Worm (Caenorhabditis elegans): ENCODE measurements around the gene sri-54.

Gene sri-54

DNA sequence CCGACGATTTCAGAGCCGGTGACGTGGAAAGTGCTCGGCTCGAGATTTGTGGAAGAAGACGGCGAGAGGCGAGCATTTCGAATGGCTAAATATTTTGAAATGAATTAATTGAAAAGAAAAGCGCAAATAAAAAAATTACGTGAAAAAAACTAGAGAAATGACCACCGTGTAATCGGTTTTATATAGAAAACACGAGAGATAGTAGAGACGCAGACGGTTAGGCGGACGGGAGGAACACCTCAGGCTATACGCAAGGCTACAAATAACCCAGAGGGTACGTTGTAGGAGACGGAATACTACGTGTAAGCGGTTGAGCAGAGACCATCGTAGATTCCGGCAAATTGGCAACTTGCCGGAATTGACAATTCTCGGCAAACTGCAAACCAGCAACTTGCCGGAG is 26.6 kb downstream of the sri-54 start, which contains the start of gene Y25C1A.13:
TSS of gene Y25C1A.13 (minus strand) at position 101 of the 400 bp plus-strand sequence.
- TF ChIP-seq hmg-4 (GFP tag; optimal IDR thresholded peaks at IDR 0.05) = no peak
- TF ChIP-seq B0310.2 (tag; optimal IDR thresholded peaks at IDR 0.05) = no peak
- TF ChIP-seq flt-1 (GFP tag; IDR thresholded peaks at IDR 0.05) = no peak
- no peak for TF ChIP-seq ceh-36 (tag; optimal IDR thresholded peaks at IDR 0.05)
- no peak for TF ChIP-seq ama-1 (optimal IDR thresholded peaks at IDR 0.05)
- TF ChIP-seq hmbx-1 (tag; optimal IDR thresholded peaks at IDR 0.05) = no peak
- no peak for TF ChIP-seq ceh-13 (GFP tag; optimal IDR thresholded peaks at IDR 0.05)
- no peak for TF ChIP-seq sea-1 (GFP tag; conservative IDR thresholded peaks at IDR 0.05)
- no peak for TF ChIP-seq scrt-1 (GFP tag; IDR thresholded peaks at IDR 0.05)
- TF ChIP-seq ets-7 (tag; optimal IDR thresholded peaks at IDR 0.05) = no peak
- TF ChIP-seq pes-1 (GFP tag; IDR thresholded peaks at IDR 0.05) = no peak
- no peak for TF ChIP-seq hnd-1 (tag; optimal IDR thresholded peaks at IDR 0.05)
- no peak for TF ChIP-seq tra-4 (tag; optimal IDR thresholded peaks at IDR 0.05)
- TF ChIP-seq aly-1 (tag; optimal IDR thresholded peaks at IDR 0.05) = no peak
- TF ChIP-seq F13C5.2 (tag; optimal IDR thresholded peaks at IDR 0.05) = no peak
- no peak for TF ChIP-seq tbx-11 (GFP tag; IDR thresholded peaks at IDR 0.05)
- TF ChIP-seq tbx-37 (GFP tag; conservative IDR thresholded peaks at IDR 0.05) = no peak

DNA sequence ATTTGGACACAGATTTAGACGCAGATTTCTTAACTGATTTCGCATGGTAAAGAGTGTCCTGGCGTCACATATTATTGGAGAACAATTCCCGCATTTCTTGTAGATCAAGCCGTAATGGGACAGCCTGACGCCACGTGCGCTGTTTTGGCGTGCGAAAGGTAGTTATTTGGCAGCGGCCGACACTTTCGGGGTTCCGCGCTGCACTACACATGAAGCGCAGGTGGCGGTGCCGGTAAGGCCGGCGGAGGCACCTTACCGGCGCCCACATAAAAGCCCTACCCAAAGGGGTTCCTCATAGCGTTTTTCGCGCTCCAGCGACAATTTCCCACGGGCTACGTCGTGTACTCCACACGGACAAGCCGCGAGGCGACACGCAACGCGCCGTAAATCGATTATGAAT is 27.6 kb downstream of the sri-54 start:
- TF ChIP-seq ceh-36 (tag; optimal IDR thresholded peaks at IDR 0.05) = no peak
- TF ChIP-seq flt-1 (GFP tag; IDR thresholded peaks at IDR 0.05) = no peak
- TF ChIP-seq aly-1 (tag; optimal IDR thresholded peaks at IDR 0.05) = no peak
- TF ChIP-seq tbx-37 (GFP tag; conservative IDR thresholded peaks at IDR 0.05) = no peak
- TF ChIP-seq tra-4 (tag; optimal IDR thresholded peaks at IDR 0.05) = no peak
- no peak for TF ChIP-seq ets-7 (tag; optimal IDR thresholded peaks at IDR 0.05)
- TF ChIP-seq hmg-4 (GFP tag; optimal IDR thresholded peaks at IDR 0.05) = no peak
- TF ChIP-seq hmbx-1 (tag; optimal IDR thresholded peaks at IDR 0.05) = no peak
- no peak for TF ChIP-seq ama-1 (optimal IDR thresholded peaks at IDR 0.05)
- no peak for TF ChIP-seq sea-1 (GFP tag; conservative IDR thresholded peaks at IDR 0.05)
- TF ChIP-seq tbx-11 (GFP tag; IDR thresholded peaks at IDR 0.05) = no peak
- no peak for TF ChIP-seq scrt-1 (GFP tag; IDR thresholded peaks at IDR 0.05)
- no peak for TF ChIP-seq hnd-1 (tag; optimal IDR thresholded peaks at IDR 0.05)
- TF ChIP-seq ceh-13 (GFP tag; optimal IDR thresholded peaks at IDR 0.05) = no peak
- TF ChIP-seq B0310.2 (tag; optimal IDR thresholded peaks at IDR 0.05) = no peak
- TF ChIP-seq F13C5.2 (tag; optimal IDR thresholded peaks at IDR 0.05) = no peak
- TF ChIP-seq pes-1 (GFP tag; IDR thresholded peaks at IDR 0.05) = no peak

DNA sequence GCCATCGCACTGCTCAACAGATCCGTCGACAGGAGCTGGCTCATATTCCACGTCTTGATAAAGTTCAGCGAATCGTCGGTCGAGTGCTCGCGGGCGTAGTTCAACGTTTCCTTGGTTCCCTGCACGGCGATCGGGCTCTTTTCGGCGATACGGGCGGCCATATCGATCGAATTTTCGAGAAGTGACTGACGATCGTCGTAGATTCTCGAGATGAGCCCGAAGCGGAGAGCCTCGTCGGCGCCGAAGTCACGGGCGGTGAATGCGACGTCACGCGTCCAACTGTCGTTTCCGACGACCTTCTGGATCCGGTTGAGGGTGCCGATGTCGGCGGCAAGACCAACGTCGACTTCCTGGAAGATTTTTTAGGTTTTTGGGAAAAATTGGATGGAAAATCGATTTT is 28.2 kb downstream of the sri-54 start:
- TF ChIP-seq tbx-37 (GFP tag; conservative IDR thresholded peaks at IDR 0.05) (no peak), flt-1 (GFP tag; IDR thresholded peaks at IDR 0.05) (no peak), aly-1 (tag; optimal IDR thresholded peaks at IDR 0.05) (no peak), B0310.2 (tag; optimal IDR thresholded peaks at IDR 0.05) (no peak), F13C5.2 (tag; optimal IDR thresholded peaks at IDR 0.05) (no peak), scrt-1 (GFP tag; IDR thresholded peaks at IDR 0.05) (no peak), tra-4 (tag; optimal IDR thresholded peaks at IDR 0.05) (no peak), hmbx-1 (tag; optimal IDR thresholded peaks at IDR 0.05) (no peak), ceh-13 (GFP tag; optimal IDR thresholded peaks at IDR 0.05) (no peak), tbx-11 (GFP tag; IDR thresholded peaks at IDR 0.05) (no peak), hmg-4 (GFP tag; optimal IDR thresholded peaks at IDR 0.05) (no peak), ama-1 (optimal IDR thresholded peaks at IDR 0.05) (no peak)

DNA sequence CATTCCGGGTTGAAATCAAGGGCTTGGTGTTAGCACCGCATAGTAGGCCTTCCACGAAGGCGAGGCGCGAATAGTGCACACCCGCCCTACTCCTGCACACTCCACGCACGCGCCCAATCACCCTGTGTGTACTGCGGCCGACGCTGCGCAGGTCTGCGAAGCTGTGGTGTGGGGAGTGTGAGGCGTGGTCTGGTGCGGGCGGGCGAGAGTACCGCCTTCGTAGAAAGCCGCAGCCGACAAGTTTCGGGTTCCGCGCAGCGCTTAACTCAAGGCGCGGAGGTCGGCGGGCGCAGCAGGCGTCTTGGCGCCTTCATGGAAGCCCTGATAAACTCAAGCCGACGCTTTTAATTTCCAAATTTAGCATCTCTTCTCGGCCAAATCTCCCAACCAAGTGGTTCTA is 29.6 kb downstream of the sri-54 start:
- TF ChIP-seq tbx-11 (GFP tag; IDR thresholded peaks at IDR 0.05) = no peak
- TF ChIP-seq F13C5.2 (tag; optimal IDR thresholded peaks at IDR 0.05) = no peak
- no peak for TF ChIP-seq ceh-36 (tag; optimal IDR thresholded peaks at IDR 0.05)
- no peak for TF ChIP-seq tbx-37 (GFP tag; conservative IDR thresholded peaks at IDR 0.05)
- no peak for TF ChIP-seq pes-1 (GFP tag; IDR thresholded peaks at IDR 0.05)
- TF ChIP-seq hmbx-1 (tag; optimal IDR thresholded peaks at IDR 0.05) = no peak
- TF ChIP-seq flt-1 (GFP tag; IDR thresholded peaks at IDR 0.05) = no peak
- TF ChIP-seq sea-1 (GFP tag; conservative IDR thresholded peaks at IDR 0.05) = no peak
- no peak for TF ChIP-seq tra-4 (tag; optimal IDR thresholded peaks at IDR 0.05)
- no peak for TF ChIP-seq hmg-4 (GFP tag; optimal IDR thresholded peaks at IDR 0.05)
- no peak for TF ChIP-seq scrt-1 (GFP tag; IDR thresholded peaks at IDR 0.05)
- TF ChIP-seq ama-1 (optimal IDR thresholded peaks at IDR 0.05) = no peak
- no peak for TF ChIP-seq aly-1 (tag; optimal IDR thresholded peaks at IDR 0.05)
- no peak for TF ChIP-seq ets-7 (tag; optimal IDR thresholded peaks at IDR 0.05)
- no peak for TF ChIP-seq B0310.2 (tag; optimal IDR thresholded peaks at IDR 0.05)
- no peak for TF ChIP-seq hnd-1 (tag; optimal IDR thresholded peaks at IDR 0.05)
- TF ChIP-seq ceh-13 (GFP tag; optimal IDR thresholded peaks at IDR 0.05) = no peak

DNA sequence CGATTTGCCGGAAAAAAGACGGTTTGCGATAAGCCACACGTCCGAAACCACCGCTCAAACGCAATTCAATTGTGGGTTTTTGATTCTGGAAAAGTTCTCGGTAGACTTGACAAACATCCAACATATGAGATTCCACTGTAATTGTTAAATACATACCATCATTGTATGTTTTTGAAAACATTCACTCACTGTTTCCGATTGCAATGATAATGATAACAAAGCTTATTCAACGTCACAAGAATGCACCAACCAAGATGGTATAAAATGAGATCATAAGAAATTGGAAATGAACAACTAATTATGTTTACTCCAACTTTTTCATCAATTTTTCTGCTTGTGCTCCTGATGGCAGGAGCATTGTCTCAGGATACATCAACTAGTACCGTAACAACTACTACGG is 31.9 kb downstream of the sri-54 start, which contains the start of gene clec-122:
TSS of gene clec-122 (plus strand) at position 301 of the 400 bp plus-strand sequence.
- no peak for TF ChIP-seq tra-4 (tag; optimal IDR thresholded peaks at IDR 0.05)
- no peak for TF ChIP-seq ets-7 (tag; optimal IDR thresholded peaks at IDR 0.05)
- TF ChIP-seq tbx-11 (GFP tag; IDR thresholded peaks at IDR 0.05) = no peak
- TF ChIP-seq flt-1 (GFP tag; IDR thresholded peaks at IDR 0.05) = no peak
- no peak for TF ChIP-seq hmg-4 (GFP tag; optimal IDR thresholded peaks at IDR 0.05)
- no peak for TF ChIP-seq ceh-13 (GFP tag; optimal IDR thresholded peaks at IDR 0.05)
- no peak for TF ChIP-seq F13C5.2 (tag; optimal IDR thresholded peaks at IDR 0.05)
- no peak for TF ChIP-seq hnd-1 (tag; optimal IDR thresholded peaks at IDR 0.05)
- no peak for TF ChIP-seq tbx-37 (GFP tag; conservative IDR thresholded peaks at IDR 0.05)
- no peak for TF ChIP-seq ama-1 (optimal IDR thresholded peaks at IDR 0.05)
- no peak for TF ChIP-seq aly-1 (tag; optimal IDR thresholded peaks at IDR 0.05)
- no peak for TF ChIP-seq pes-1 (GFP tag; IDR thresholded peaks at IDR 0.05)
- no peak for TF ChIP-seq B0310.2 (tag; optimal IDR thresholded peaks at IDR 0.05)
- no peak for TF ChIP-seq sea-1 (GFP tag; conservative IDR thresholded peaks at IDR 0.05)

DNA sequence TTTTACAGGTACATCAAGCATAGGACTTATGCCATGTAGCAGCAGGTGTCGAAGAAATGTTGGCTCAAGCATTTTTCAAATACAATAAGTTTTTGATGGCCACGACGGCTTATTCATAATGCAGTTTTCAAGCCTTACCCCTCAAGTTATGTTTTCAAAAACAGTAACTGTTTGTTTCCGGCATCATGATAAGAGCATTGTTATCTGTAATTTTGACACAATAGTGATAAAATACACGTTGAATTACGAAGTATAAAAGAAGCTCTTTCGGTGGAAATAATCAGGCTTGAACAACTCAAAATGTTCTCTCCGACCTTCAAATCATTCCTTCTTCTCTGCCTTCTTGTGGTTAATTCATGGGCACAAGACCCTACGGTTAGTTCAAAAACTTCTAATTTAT is 35.7 kb downstream of the sri-54 start, which contains the start of gene clec-121:
TSS of gene clec-121 (plus strand) at position 301 of the 400 bp plus-strand sequence.
- TF ChIP-seq F13C5.2 (tag; optimal IDR thresholded peaks at IDR 0.05) = no peak
- no peak for TF ChIP-seq ceh-13 (GFP tag; optimal IDR thresholded peaks at IDR 0.05)

DNA sequence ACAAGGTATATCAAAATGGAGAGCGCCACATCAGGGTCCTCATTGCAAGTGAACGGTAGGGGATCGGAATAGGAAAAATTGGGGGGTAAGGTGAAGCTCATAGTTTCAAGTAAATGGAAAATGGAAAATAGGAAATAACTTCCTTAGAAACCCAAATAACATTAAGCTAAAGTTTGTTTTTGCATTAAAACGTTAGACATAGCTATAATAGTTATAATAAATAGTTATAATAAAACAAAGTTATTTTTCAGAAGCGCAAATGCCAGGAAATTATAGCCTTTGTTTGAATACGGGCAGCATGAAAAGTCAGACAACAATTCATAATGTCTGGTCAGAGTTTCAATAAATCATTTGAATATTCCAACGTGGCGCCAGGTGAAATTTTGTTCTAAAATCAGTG is 37.2 kb downstream of the sri-54 start, which contains the start of gene srg-24:
TSS of gene srg-24 (minus strand) at position 101 of the 400 bp plus-strand sequence.
- no peak for TF ChIP-seq hmbx-1 (tag; optimal IDR thresholded peaks at IDR 0.05)
